Worm (Caenorhabditis elegans) whole organism, mixed stage, embryonic: ENCODE results near the gene mlp-1.

Experiments
- ceh-43 ChIP-seq: fragments of 200-800 bp; sonication (Bioruptor generic); optimal IDR thresholded peaks from 2 replicates; lab custom pipeline; 2018; ENCODE audit warnings: mild to moderate bottlenecking, missing genetic modification characterization, moderate library complexity, missing compliant biosample characterization
- elt-1 ChIP-seq: sonication (generic microtip); optimal IDR thresholded peaks from 2 replicates; lab custom pipeline; 2017; ENCODE audit warnings: missing genetic modification characterization, mild to moderate bottlenecking, missing compliant biosample characterization, antibody characterized with exemption, moderate library complexity, borderline replicate concordance; ENCODE audit not compliant: insufficient read depth
- lsy-2 ChIP-seq: fragments of 150-350 bp; optimal IDR thresholded peaks from 2 replicates; lab custom pipeline; 2014; ENCODE audit warnings: missing biosample characterization, missing genetic modification characterization
- mab-5 ChIP-seq: fragments of 150-350 bp; optimal IDR thresholded peaks from 2 replicates; lab custom pipeline; 2014; ENCODE audit warnings: missing biosample characterization, missing genetic modification characterization
- mls-2 ChIP-seq: sonication (generic microtip); optimal IDR thresholded peaks from 2 replicates; lab custom pipeline; 2016; ENCODE audit warnings: mild to moderate bottlenecking, missing genetic modification characterization, moderate library complexity, missing compliant biosample characterization
- nhr-12 ChIP-seq: fragments of 150-350 bp; optimal IDR thresholded peaks from 2 replicates; lab custom pipeline; 2014; ENCODE audit warnings: missing biosample characterization, missing genetic modification characterization
- nhr-237 ChIP-seq: fragments of 150-350 bp; optimal IDR thresholded peaks from 2 replicates; lab custom pipeline; 2014; ENCODE audit warnings: missing biosample characterization, missing genetic modification characterization
- unc-39 ChIP-seq: fragments of 150-350 bp; optimal IDR thresholded peaks from 2 replicates; lab custom pipeline; 2014; ENCODE audit warnings: missing biosample characterization, missing genetic modification characterization

ce11 chrIII:5999629-6000028 lies 24.8 kb upstream of the mlp-1 start:
- no peak for TF ChIP-seq nhr-237
- no peak for TF ChIP-seq unc-39 (tag; lab: Kevin White, UChicago)
- TF ChIP-seq nhr-12 (tag; lab: Kevin White, UChicago) = no peak
- TF ChIP-seq lsy-2 (tag; lab: Kevin White, UChicago) = no peak
- no peak for TF ChIP-seq elt-1 (tag; lab: Kevin White, UChicago)
- TF ChIP-seq mab-5 (tag; lab: Kevin White, UChicago) = no peak
- TF ChIP-seq mls-2 (tag; lab: Kevin White, UChicago) = no peak
- no peak for TF ChIP-seq ceh-43 (GFP tag; lab: Kevin White, UChicago)
